Worm (Caenorhabditis elegans) whole organism, L4/young adult: ENCODE measurements around the gene cest-16.

ENCODE experiments used
- W03F9.2 ChIP-seq: fragments of 150-350 bp; optimal IDR thresholded peaks from 2 replicates; lab custom pipeline; 2014; ENCODE audit warnings: missing biosample characterization, missing genetic modification characterization
- him-1 ChIP-seq: sonication (generic microtip); optimal IDR thresholded peaks from 2 replicates; lab custom pipeline; 2016; ENCODE audit warnings: missing genotype, missing genetic modification reagents, missing genetic modification characterization, missing compliant biosample characterization

DNA sequence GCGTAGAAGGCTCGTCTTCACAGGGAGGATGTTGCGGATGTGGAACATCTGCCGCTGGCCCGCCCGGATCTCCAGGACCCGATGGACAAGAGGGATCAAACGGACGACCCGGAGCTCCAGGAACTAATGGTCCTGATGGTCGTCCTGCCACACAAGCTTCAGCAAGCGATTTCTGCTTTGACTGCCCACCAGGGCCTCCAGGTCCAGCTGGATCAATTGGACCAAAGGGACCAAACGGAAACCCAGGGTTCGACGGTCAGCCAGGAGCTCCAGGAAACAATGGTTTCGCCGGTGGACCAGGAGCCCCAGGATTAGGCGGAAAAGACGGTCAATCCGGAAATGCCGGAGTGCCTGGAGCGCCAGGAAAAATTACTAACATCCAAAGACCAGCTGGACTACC, 34.9 kb downstream of the cest-16 start:
- no peak for TF ChIP-seq him-1 (tag; lab: Kevin White, UChicago)
- TF ChIP-seq W03F9.2 (tag; lab: Kevin White, UChicago): no peak
